Fruit fly (Drosophila melanogaster) whole organism, prepupa: Measurements from ENCODE around the gene CG14277.

ENCODE experiments used
- CG10631 ChIP-seq: fragments of 200-800 bp; sonication (Bioruptor generic); optimal IDR thresholded peaks from 2 replicates; lab custom pipeline; 2016; ENCODE audit warnings: missing biosample characterization, missing genetic modification characterization
- CG11294 ChIP-seq: fragments of 200-800 bp; sonication (Bioruptor generic); IDR thresholded peaks from 2 replicates; pipeline ENCODE4 v1.3.6; 2022; ENCODE audit warnings: missing biosample characterization, missing genetic modification characterization
- CG11762 ChIP-seq: fragments of 200-800 bp; sonication (Bioruptor generic); optimal IDR thresholded peaks from 3 replicates; lab custom pipeline; 2016; ENCODE audit warnings: missing biosample characterization, missing genetic modification characterization; ENCODE audit not compliant: insufficient read depth
- CG11902 ChIP-seq: fragments of 200-800 bp; sonication (Bioruptor generic); optimal IDR thresholded peaks from 3 replicates; lab custom pipeline; 2016; ENCODE audit warnings: missing biosample characterization, missing genetic modification characterization
- CG1621 ChIP-seq: fragments of 200-800 bp; sonication (Bioruptor generic); optimal IDR thresholded peaks from 3 replicates; lab custom pipeline; 2018; ENCODE audit warnings: missing biosample characterization, mild to moderate bottlenecking, missing genetic modification characterization
- CG3032 ChIP-seq: fragments of 200-800 bp; optimal IDR thresholded peaks from 2 replicates; lab custom pipeline; 2019; ENCODE audit warnings: missing biosample characterization, mild to moderate bottlenecking, missing genetic modification characterization, moderate library complexity
- CG31627 ChIP-seq: fragments of 200-800 bp; sonication (Bioruptor generic); optimal IDR thresholded peaks from 3 replicates; lab custom pipeline; 2016; ENCODE audit warnings: missing biosample characterization, missing genetic modification characterization
- CG32006 ChIP-seq: fragments of 200-800 bp; sonication (Bioruptor generic); optimal IDR thresholded peaks from 3 replicates; lab custom pipeline; 2017; ENCODE audit warnings: missing biosample characterization, mild to moderate bottlenecking, missing genetic modification characterization
- CG3919 ChIP-seq: fragments of 200-800 bp; sonication (Bioruptor generic); optimal IDR thresholded peaks from 3 replicates; lab custom pipeline; 2016; ENCODE audit warnings: missing biosample characterization, missing genetic modification characterization
- CG6163 ChIP-seq: fragments of 200-800 bp; sonication (Bioruptor generic); IDR thresholded peaks from 3 replicates; pipeline ENCODE4 v1.3.6; 2022; ENCODE audit warnings: missing biosample characterization, missing genetic modification characterization
- CG6854 ChIP-seq: fragments of 200-800 bp; sonication (Bioruptor generic); optimal IDR thresholded peaks from 2 replicates; lab custom pipeline; 2017; ENCODE audit warnings: missing biosample characterization, mild to moderate bottlenecking, missing genetic modification characterization
- CG7368 ChIP-seq: fragments of 200-800 bp; sonication (Bioruptor generic); optimal IDR thresholded peaks from 3 replicates; lab custom pipeline; 2016; ENCODE audit warnings: missing biosample characterization, missing genetic modification characterization
- CG8319 ChIP-seq: fragments of 200-800 bp; sonication (Bioruptor generic); optimal IDR thresholded peaks from 3 replicates; lab custom pipeline; 2016; ENCODE audit warnings: missing biosample characterization, missing genetic modification characterization
- Eip75B ChIP-seq: fragments of 200-800 bp; sonication (Bioruptor generic); optimal IDR thresholded peaks from 3 replicates; lab custom pipeline; 2016; ENCODE audit warnings: missing biosample characterization, missing genetic modification characterization
- Eip78C ChIP-seq: fragments of 200-800 bp; sonication (Bioruptor generic); peaks from one replicate; lab custom pipeline; 2016; ENCODE audit warnings: missing biosample characterization, missing genetic modification characterization
- Ets21C ChIP-seq: fragments of 200-800 bp; sonication (Bioruptor generic); optimal IDR thresholded peaks from 3 replicates; lab custom pipeline; 2016; ENCODE audit warnings: missing biosample characterization, missing genetic modification characterization
- Ets96B ChIP-seq: fragments of 200-800 bp; optimal IDR thresholded peaks from 2 replicates; lab custom pipeline; 2019; ENCODE audit warnings: missing biosample characterization, mild to moderate bottlenecking, missing genetic modification characterization, moderate library complexity
- Hr38 ChIP-seq: sonication (Bioruptor generic); optimal IDR thresholded peaks from 2 replicates; lab custom pipeline; 2016; ENCODE audit warnings: missing biosample characterization, missing genetic modification characterization
- Hr39 ChIP-seq: fragments of 200-800 bp; sonication (Bioruptor generic); optimal IDR thresholded peaks from 2 replicates; lab custom pipeline; 2016; ENCODE audit warnings: missing biosample characterization, missing genetic modification characterization
- Met ChIP-seq: fragments of 200-800 bp; sonication (Bioruptor generic); optimal IDR thresholded peaks from 3 replicates; lab custom pipeline; 2016; ENCODE audit warnings: missing biosample characterization, missing genetic modification characterization
- Sox102F ChIP-seq: fragments of 200-800 bp; sonication (Bioruptor generic); optimal IDR thresholded peaks from 2 replicates; lab custom pipeline; 2016; ENCODE audit warnings: missing biosample characterization, mild to moderate bottlenecking, missing genetic modification characterization
- Sox15 ChIP-seq: fragments of 200-800 bp; sonication (Bioruptor generic); optimal IDR thresholded peaks from 3 replicates; lab custom pipeline; 2016; ENCODE audit warnings: missing biosample characterization, missing genetic modification characterization
- achi ChIP-seq: fragments of 200-800 bp; sonication (Bioruptor generic); optimal IDR thresholded peaks from 3 replicates; lab custom pipeline; 2016; ENCODE audit warnings: missing biosample characterization, missing genetic modification characterization
- acj6 ChIP-seq: fragments of 200-800 bp; sonication (Bioruptor generic); optimal IDR thresholded peaks from 3 replicates; lab custom pipeline; 2016; ENCODE audit warnings: missing biosample characterization, missing genetic modification characterization
- dac ChIP-seq: fragments of 200-800 bp; sonication (Bioruptor generic); optimal IDR thresholded peaks from 2 replicates; lab custom pipeline; 2017; ENCODE audit warnings: missing biosample characterization, mild to moderate bottlenecking, missing genetic modification characterization
- dsx ChIP-seq: fragments of 200-800 bp; optimal IDR thresholded peaks from 3 replicates; lab custom pipeline; 2019; ENCODE audit warnings: missing biosample characterization, mild to moderate bottlenecking, missing genetic modification characterization, moderate library complexity; ENCODE audit not compliant: poor library complexity, severe bottlenecking
- eg ChIP-seq: fragments of 200-800 bp; sonication (Bioruptor generic); IDR thresholded peaks from 3 replicates; pipeline ENCODE4 v1.3.6; 2022; ENCODE audit warnings: missing biosample characterization, missing genetic modification characterization
- esn ChIP-seq: fragments of 200-800 bp; sonication (Bioruptor generic); optimal IDR thresholded peaks from 2 replicates; lab custom pipeline; 2016; ENCODE audit warnings: missing biosample characterization, mild to moderate bottlenecking, missing genetic modification characterization, moderate library complexity
- fd59A ChIP-seq: fragments of 200-800 bp; sonication (Bioruptor generic); optimal IDR thresholded peaks from 2 replicates; lab custom pipeline; 2017; ENCODE audit warnings: missing biosample characterization, mild to moderate bottlenecking, missing genetic modification characterization, missing genetic modification reagents
- spab ChIP-seq: fragments of 200-800 bp; sonication (Bioruptor generic); optimal IDR thresholded peaks from 2 replicates; lab custom pipeline; 2017; ENCODE audit warnings: missing biosample characterization, mild to moderate bottlenecking, missing genetic modification characterization, missing genetic modification reagents
- ss ChIP-seq, 2 experiments: fragments of 200-800 bp; sonication (Bioruptor generic); optimal IDR thresholded peaks; 2 replicates in 1 of 2; 3 replicates in 1 of 2; lab custom pipeline; 2017 to 2018; ENCODE audit warnings: mild to moderate bottlenecking in 2 of 2, missing biosample characterization in 2 of 2, missing genetic modification characterization in 2 of 2, moderate library complexity in 1 of 2
- svp ChIP-seq: fragments of 200-800 bp; sonication (Bioruptor generic); peaks from one replicate; lab custom pipeline; 2016; ENCODE audit warnings: missing biosample characterization, missing genetic modification characterization

Gene CG14277

DNA sequence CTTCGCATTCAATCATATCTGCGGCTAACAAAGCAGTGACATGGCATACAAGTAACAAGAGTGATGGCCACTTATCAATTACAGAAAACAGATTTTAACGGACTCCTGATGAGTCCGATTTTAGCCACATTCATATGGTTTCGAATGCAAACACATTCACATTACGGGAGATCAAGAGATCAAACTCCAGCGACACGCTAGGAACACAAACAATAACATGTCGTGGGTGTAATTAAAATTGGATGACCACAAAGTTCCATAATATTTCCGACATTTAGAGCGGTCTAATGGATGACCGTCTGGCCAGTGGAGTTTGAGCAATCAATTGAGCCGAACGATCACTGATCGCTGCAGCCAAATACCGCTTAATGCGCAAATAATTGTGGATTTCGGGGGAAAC is at the start of gene CG14277:
CG14277 (plus strand) TSS at position 301 of the 400 bp plus-strand sequence.
- TF ChIP-seq fd59A (GFP tag; lab: Kevin White, UChicago) (no peak), Sox15 (GFP tag; lab: Kevin White, UChicago) (no peak), Hr38 (GFP tag; lab: Kevin White, UChicago) (no peak), Ets21C (no peak), CG3032 (tag; lab: Kevin White, UChicago) (no peak), CG6854 (no peak), CG10631 (no peak), achi (GFP tag; lab: Kevin White, UChicago) (no peak), eg (GFP tag; lab: Robert Waterston, UW) (no peak), CG6163 (GFP tag; lab: Robert Waterston, UW) (no peak), CG11902 (GFP tag; lab: Kevin White, UChicago) (no peak), dac (GFP tag; lab: Kevin White, UChicago) (no peak), CG3919 (GFP tag; lab: Kevin White, UChicago) (no peak), Hr39 (GFP tag; lab: Kevin White, UChicago) (no peak), CG7368 (GFP tag; lab: Kevin White, UChicago) (no peak), CG11762 (GFP tag; lab: Kevin White, UChicago) (no peak), acj6 (GFP tag; lab: Kevin White, UChicago) (no peak), CG1621 (tag; lab: Kevin White, UChicago) (no peak)

DNA sequence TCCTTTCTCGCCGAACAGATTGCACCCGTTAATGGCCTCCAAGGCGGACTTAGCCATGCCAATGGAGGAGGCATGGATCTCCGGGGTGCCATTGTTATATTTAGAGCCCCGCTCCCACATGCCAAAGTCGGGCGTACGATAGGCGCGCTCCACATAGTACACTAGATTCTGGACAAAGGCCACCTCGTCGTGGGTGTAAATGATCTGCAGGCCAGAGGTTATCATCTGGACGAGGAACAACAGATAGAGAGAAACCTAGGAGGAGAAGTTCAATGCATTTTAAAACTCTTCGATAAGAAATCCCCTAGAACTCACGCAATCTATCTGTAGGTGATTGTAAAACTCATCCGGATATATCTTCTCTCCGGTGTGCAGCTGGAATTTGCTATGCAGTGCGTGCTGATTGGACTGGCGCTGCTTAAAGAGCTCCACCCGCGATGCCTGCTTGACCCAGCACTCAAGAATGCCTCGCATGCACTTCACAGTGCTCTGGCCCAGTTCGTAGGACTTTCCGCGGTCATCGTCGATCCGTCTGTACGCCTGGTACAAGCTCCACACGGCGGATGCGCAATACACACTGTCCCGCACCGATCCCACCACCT is 46.5 kb upstream of the CG14277 start:
- TF ChIP-seq Hr39 (GFP tag; lab: Kevin White, UChicago) (no peak), ss (GFP tag; optimal IDR thresholded peaks at IDR 0.05; lab: Kevin White, UChicago) (no peak), svp (GFP tag; lab: Kevin White, UChicago) (peak; percentile 99), Eip78C (GFP tag; lab: Kevin White, UChicago) (no peak), Ets96B (tag; lab: Kevin White, UChicago) (no peak), spab (no peak), CG8319 (no peak), dsx (no peak)

dm6 chr2L:8196757-8197530 is 45.3 kb upstream of the CG14277 start, which contains the start of the genes CG8475 and CG8460:
CG8475 (minus strand) TSS chr2L:8196918.
CG8460 (plus strand) TSS chr2L:8197193.
- TF ChIP-seq CG32006 (GFP tag; lab: Kevin White, UChicago) (no peak), Hr38 (GFP tag; lab: Kevin White, UChicago) (no peak)

DNA sequence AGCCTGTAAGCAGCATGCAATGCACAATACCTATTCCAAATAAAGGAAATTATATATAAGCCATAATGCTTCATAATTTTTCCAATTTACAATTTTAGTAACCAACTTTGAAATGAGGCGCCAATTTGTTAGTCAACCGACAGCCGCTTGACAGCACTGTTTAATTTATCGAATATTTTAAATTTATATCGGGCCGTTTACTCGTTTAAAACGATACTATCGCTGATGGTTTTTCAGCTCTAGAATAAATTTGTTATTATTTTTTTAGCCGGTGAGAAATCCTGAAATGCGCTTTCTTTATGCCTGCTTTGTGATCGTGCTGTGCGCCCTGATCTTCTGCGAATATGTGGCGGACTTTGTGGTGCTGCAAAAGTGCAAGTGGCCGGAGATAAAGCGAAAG is 43.5 kb upstream of the CG14277 start, which contains the start of gene PGAP5:
PGAP5 (plus strand) TSS at position 126 of the 400 bp plus-strand sequence.
- no peak for TF ChIP-seq Sox102F (GFP tag; lab: Kevin White, UChicago)
- peak; percentile 0 for TF ChIP-seq CG31627 (GFP tag; lab: Kevin White, UChicago)
- peak; percentile 35 for TF ChIP-seq esn (GFP tag; lab: Kevin White, UChicago)

DNA sequence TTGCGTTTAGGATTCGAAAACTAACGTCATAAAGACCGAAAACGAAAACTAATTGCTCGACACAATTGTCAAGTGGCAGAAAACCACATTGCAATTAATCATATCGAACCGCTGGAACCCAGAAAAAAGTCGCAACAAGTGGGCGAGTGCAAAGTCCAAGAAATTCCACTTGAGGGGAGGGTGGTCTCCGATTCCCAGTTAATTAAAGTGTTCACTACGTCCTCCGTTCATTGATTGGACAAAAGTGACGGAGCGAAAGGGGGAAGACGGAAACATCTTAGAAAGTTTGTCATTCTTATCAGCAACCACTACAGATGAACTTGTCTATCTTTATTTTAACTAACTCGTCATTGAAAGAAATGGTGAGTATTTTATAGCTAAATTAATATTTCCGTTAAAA is 39.7 kb upstream of the CG14277 start:
- TF ChIP-seq CG11294 (GFP tag; lab: Robert Waterston, UW) (no peak), Eip75B (GFP tag; lab: Kevin White, UChicago) (no peak), Sox102F (GFP tag; lab: Kevin White, UChicago) (no peak), Met (no peak)
